Fruit fly (Drosophila melanogaster) whole organism, prepupa: ENCODE measurements around the gene Swip-1.

Experiments
- Blimp-1 ChIP-seq: fragments of 200-800 bp; sonication (Bioruptor generic); optimal IDR thresholded peaks from 3 replicates; lab custom pipeline; 2017; ENCODE audit warnings: missing biosample characterization, missing genetic modification characterization, mild to moderate bottlenecking, moderate library complexity, missing genetic modification reagents
- CG10631 ChIP-seq: fragments of 200-800 bp; sonication (Bioruptor generic); optimal IDR thresholded peaks from 2 replicates; lab custom pipeline; 2016; ENCODE audit warnings: missing biosample characterization, missing genetic modification characterization
- CG10669 ChIP-seq: fragments of 200-800 bp; sonication (Bioruptor generic); optimal IDR thresholded peaks from 3 replicates; lab custom pipeline; 2018; ENCODE audit warnings: missing biosample characterization, mild to moderate bottlenecking, missing genetic modification characterization, moderate library complexity
- CG11294 ChIP-seq: fragments of 200-800 bp; sonication (Bioruptor generic); IDR thresholded peaks from 2 replicates; pipeline ENCODE4 v1.3.6; 2022; ENCODE audit warnings: missing biosample characterization, missing genetic modification characterization
- CG11762 ChIP-seq: fragments of 200-800 bp; sonication (Bioruptor generic); optimal IDR thresholded peaks from 3 replicates; lab custom pipeline; 2016; ENCODE audit warnings: missing biosample characterization, missing genetic modification characterization; ENCODE audit not compliant: insufficient read depth
- CG11902 ChIP-seq: fragments of 200-800 bp; sonication (Bioruptor generic); optimal IDR thresholded peaks from 3 replicates; lab custom pipeline; 2016; ENCODE audit warnings: missing biosample characterization, missing genetic modification characterization
- CG15336 ChIP-seq: fragments of 200-800 bp; sonication (Bioruptor generic); IDR thresholded peaks from 2 replicates; pipeline ENCODE4 v1.3.6; 2022; ENCODE audit warnings: missing biosample characterization, missing genetic modification characterization
- CG3032 ChIP-seq: fragments of 200-800 bp; optimal IDR thresholded peaks from 2 replicates; lab custom pipeline; 2019; ENCODE audit warnings: missing biosample characterization, mild to moderate bottlenecking, missing genetic modification characterization, moderate library complexity
- CG31627 ChIP-seq: fragments of 200-800 bp; sonication (Bioruptor generic); optimal IDR thresholded peaks from 3 replicates; lab custom pipeline; 2016; ENCODE audit warnings: missing biosample characterization, missing genetic modification characterization
- CG32006 ChIP-seq: fragments of 200-800 bp; sonication (Bioruptor generic); optimal IDR thresholded peaks from 3 replicates; lab custom pipeline; 2017; ENCODE audit warnings: missing biosample characterization, mild to moderate bottlenecking, missing genetic modification characterization
- CG34406 ChIP-seq: fragments of 200-800 bp; sonication (Bioruptor generic); optimal IDR thresholded peaks from 3 replicates; lab custom pipeline; 2016; ENCODE audit warnings: missing biosample characterization, missing genetic modification characterization
- CG3919 ChIP-seq: fragments of 200-800 bp; sonication (Bioruptor generic); optimal IDR thresholded peaks from 3 replicates; lab custom pipeline; 2016; ENCODE audit warnings: missing biosample characterization, missing genetic modification characterization
- CG4318 ChIP-seq: fragments of 200-800 bp; sonication (Bioruptor generic); optimal IDR thresholded peaks from 3 replicates; lab custom pipeline; 2017; ENCODE audit warnings: missing biosample characterization, mild to moderate bottlenecking, missing genetic modification characterization
- CG6163 ChIP-seq: fragments of 200-800 bp; sonication (Bioruptor generic); IDR thresholded peaks from 3 replicates; pipeline ENCODE4 v1.3.6; 2022; ENCODE audit warnings: missing biosample characterization, missing genetic modification characterization
- CG6276 ChIP-seq: fragments of 200-800 bp; sonication (Bioruptor generic); optimal IDR thresholded peaks from 2 replicates; lab custom pipeline; 2017; ENCODE audit warnings: missing biosample characterization, mild to moderate bottlenecking, missing genetic modification characterization
- CG6808 ChIP-seq: fragments of 200-800 bp; sonication (Bioruptor generic); optimal IDR thresholded peaks from 3 replicates; lab custom pipeline; 2017; ENCODE audit warnings: missing biosample characterization, missing genetic modification characterization, mild to moderate bottlenecking, moderate library complexity, missing genetic modification reagents
- CG6854 ChIP-seq: fragments of 200-800 bp; sonication (Bioruptor generic); optimal IDR thresholded peaks from 2 replicates; lab custom pipeline; 2017; ENCODE audit warnings: missing biosample characterization, mild to moderate bottlenecking, missing genetic modification characterization
- CG8119 ChIP-seq: fragments of 200-800 bp; sonication (Bioruptor generic); IDR thresholded peaks from 3 replicates; pipeline ENCODE4 v1.3.6; 2022; ENCODE audit warnings: missing biosample characterization, missing genetic modification characterization
- CG8319 ChIP-seq: fragments of 200-800 bp; sonication (Bioruptor generic); optimal IDR thresholded peaks from 3 replicates; lab custom pipeline; 2016; ENCODE audit warnings: missing biosample characterization, missing genetic modification characterization
- CG9139 ChIP-seq: fragments of 200-800 bp; sonication (Bioruptor generic); optimal IDR thresholded peaks from 3 replicates; lab custom pipeline; 2017; ENCODE audit warnings: missing biosample characterization, mild to moderate bottlenecking, missing genetic modification characterization
- Eip75B ChIP-seq: fragments of 200-800 bp; sonication (Bioruptor generic); optimal IDR thresholded peaks from 3 replicates; lab custom pipeline; 2016; ENCODE audit warnings: missing biosample characterization, missing genetic modification characterization
- Eip78C ChIP-seq: fragments of 200-800 bp; sonication (Bioruptor generic); peaks from one replicate; lab custom pipeline; 2016; ENCODE audit warnings: missing biosample characterization, missing genetic modification characterization
- Ets21C ChIP-seq: fragments of 200-800 bp; sonication (Bioruptor generic); optimal IDR thresholded peaks from 3 replicates; lab custom pipeline; 2016; ENCODE audit warnings: missing biosample characterization, missing genetic modification characterization
- Ets96B ChIP-seq: fragments of 200-800 bp; optimal IDR thresholded peaks from 2 replicates; lab custom pipeline; 2019; ENCODE audit warnings: missing biosample characterization, mild to moderate bottlenecking, missing genetic modification characterization, moderate library complexity
- Gug ChIP-seq: fragments of 200-800 bp; sonication (Bioruptor generic); IDR thresholded peaks from 2 replicates; pipeline ENCODE4 v1.3.6; 2022; ENCODE audit warnings: missing biosample characterization, missing genetic modification characterization
- Hr38 ChIP-seq: sonication (Bioruptor generic); optimal IDR thresholded peaks from 2 replicates; lab custom pipeline; 2016; ENCODE audit warnings: missing biosample characterization, missing genetic modification characterization
- Hr39 ChIP-seq: fragments of 200-800 bp; sonication (Bioruptor generic); optimal IDR thresholded peaks from 2 replicates; lab custom pipeline; 2016; ENCODE audit warnings: missing biosample characterization, missing genetic modification characterization
- Hr4 ChIP-seq: fragments of 200-800 bp; sonication (Bioruptor generic); optimal IDR thresholded peaks from 3 replicates; lab custom pipeline; 2016; ENCODE audit warnings: missing biosample characterization, missing genetic modification characterization
- Lpt ChIP-seq: fragments of 200-800 bp; sonication (Bioruptor generic); optimal IDR thresholded peaks from 3 replicates; lab custom pipeline; 2016; ENCODE audit warnings: missing biosample characterization, missing genetic modification characterization
- Met ChIP-seq: fragments of 200-800 bp; sonication (Bioruptor generic); optimal IDR thresholded peaks from 3 replicates; lab custom pipeline; 2016; ENCODE audit warnings: missing biosample characterization, missing genetic modification characterization
- OdsH ChIP-seq: fragments of 200-800 bp; sonication (Bioruptor generic); optimal IDR thresholded peaks from 3 replicates; lab custom pipeline; 2016; ENCODE audit warnings: missing biosample characterization, missing genetic modification characterization
- Smox ChIP-seq: fragments of 200-800 bp; sonication (Bioruptor generic); optimal IDR thresholded peaks from 3 replicates; lab custom pipeline; 2016; ENCODE audit warnings: missing biosample characterization, missing genetic modification characterization
- Sox102F ChIP-seq: fragments of 200-800 bp; sonication (Bioruptor generic); optimal IDR thresholded peaks from 2 replicates; lab custom pipeline; 2016; ENCODE audit warnings: missing biosample characterization, mild to moderate bottlenecking, missing genetic modification characterization
- Sox14 ChIP-seq: fragments of 200-800 bp; sonication (Bioruptor generic); optimal IDR thresholded peaks from 3 replicates; lab custom pipeline; 2016; ENCODE audit warnings: missing biosample characterization, missing genetic modification characterization
- Sox15 ChIP-seq: fragments of 200-800 bp; sonication (Bioruptor generic); optimal IDR thresholded peaks from 3 replicates; lab custom pipeline; 2016; ENCODE audit warnings: missing biosample characterization, missing genetic modification characterization
- achi ChIP-seq: fragments of 200-800 bp; sonication (Bioruptor generic); optimal IDR thresholded peaks from 3 replicates; lab custom pipeline; 2016; ENCODE audit warnings: missing biosample characterization, missing genetic modification characterization
- acj6 ChIP-seq: fragments of 200-800 bp; sonication (Bioruptor generic); optimal IDR thresholded peaks from 3 replicates; lab custom pipeline; 2016; ENCODE audit warnings: missing biosample characterization, missing genetic modification characterization
- cyc ChIP-seq: fragments of 200-800 bp; sonication (Bioruptor generic); optimal IDR thresholded peaks from 3 replicates; lab custom pipeline; 2016; ENCODE audit warnings: missing biosample characterization, missing genetic modification characterization
- dac ChIP-seq: fragments of 200-800 bp; sonication (Bioruptor generic); optimal IDR thresholded peaks from 2 replicates; lab custom pipeline; 2017; ENCODE audit warnings: missing biosample characterization, mild to moderate bottlenecking, missing genetic modification characterization
- dsx ChIP-seq: fragments of 200-800 bp; optimal IDR thresholded peaks from 3 replicates; lab custom pipeline; 2019; ENCODE audit warnings: missing biosample characterization, mild to moderate bottlenecking, missing genetic modification characterization, moderate library complexity; ENCODE audit not compliant: poor library complexity, severe bottlenecking
- eg ChIP-seq: fragments of 200-800 bp; sonication (Bioruptor generic); IDR thresholded peaks from 3 replicates; pipeline ENCODE4 v1.3.6; 2022; ENCODE audit warnings: missing biosample characterization, missing genetic modification characterization
- esn ChIP-seq: fragments of 200-800 bp; sonication (Bioruptor generic); optimal IDR thresholded peaks from 2 replicates; lab custom pipeline; 2016; ENCODE audit warnings: missing biosample characterization, mild to moderate bottlenecking, missing genetic modification characterization, moderate library complexity
- fd59A ChIP-seq: fragments of 200-800 bp; sonication (Bioruptor generic); optimal IDR thresholded peaks from 2 replicates; lab custom pipeline; 2017; ENCODE audit warnings: missing biosample characterization, mild to moderate bottlenecking, missing genetic modification characterization, missing genetic modification reagents
- fd85E ChIP-seq: fragments of 200-800 bp; sonication (Bioruptor generic); optimal IDR thresholded peaks from 3 replicates; lab custom pipeline; 2016; ENCODE audit warnings: missing biosample characterization, missing genetic modification characterization
- lz ChIP-seq: fragments of 200-800 bp; sonication (Bioruptor generic); optimal IDR thresholded peaks from 3 replicates; lab custom pipeline; 2016; ENCODE audit warnings: missing biosample characterization, missing genetic modification characterization
- net ChIP-seq: fragments of 200-800 bp; sonication (Bioruptor generic); optimal IDR thresholded peaks from 3 replicates; lab custom pipeline; 2016; ENCODE audit warnings: missing biosample characterization, missing genetic modification characterization
- salr ChIP-seq, 2 experiments: fragments of 200-800 bp; sonication (Bioruptor generic); optimal IDR thresholded peaks; 3 replicates each; lab custom pipeline; 2016 to 2018; ENCODE audit warnings: missing biosample characterization in 2 of 2, missing genetic modification characterization in 2 of 2, mild to moderate bottlenecking in 1 of 2
- spab ChIP-seq: fragments of 200-800 bp; sonication (Bioruptor generic); optimal IDR thresholded peaks from 2 replicates; lab custom pipeline; 2017; ENCODE audit warnings: missing biosample characterization, mild to moderate bottlenecking, missing genetic modification characterization, missing genetic modification reagents
- svp ChIP-seq: fragments of 200-800 bp; sonication (Bioruptor generic); peaks from one replicate; lab custom pipeline; 2016; ENCODE audit warnings: missing biosample characterization, missing genetic modification characterization
- topi ChIP-seq: fragments of 200-800 bp; sonication (Bioruptor generic); optimal IDR thresholded peaks from 3 replicates; lab custom pipeline; 2016; ENCODE audit warnings: missing biosample characterization, missing genetic modification characterization
- vri ChIP-seq: fragments of 200-800 bp; sonication (Bioruptor generic); optimal IDR thresholded peaks from 3 replicates; lab custom pipeline; 2016; ENCODE audit warnings: missing biosample characterization, mild to moderate bottlenecking, missing genetic modification characterization

The Swip-1 gene

dm6 chr2L:18987078-18987895 lies at the start of gene Swip-1, which contains the start of gene EMC5:
Gene Swip-1 (minus strand): TSS chr2L:18987280.
Gene EMC5 (plus strand): TSS chr2L:18987707.
- TF ChIP-seq eg (peak; percentile 19; the same call in 2 of the 3 replicates), Met (GFP tag; lab: Kevin White, UChicago) (peak; percentile 13), Eip78C (GFP tag; lab: Kevin White, UChicago) (peak; percentile 56), CG32006 (peak; percentile 48), acj6 (GFP tag; lab: Kevin White, UChicago) (peak; percentile 35), Sox15 (GFP tag; lab: Kevin White, UChicago) (no peak), achi (GFP tag; lab: Kevin White, UChicago) (peak; percentile 20), Eip75B (peak; percentile 18), CG15336 (GFP tag; lab: Robert Waterston, UW) (no peak), svp (GFP tag; lab: Kevin White, UChicago) (no peak), cyc (GFP tag; lab: Kevin White, UChicago) (no peak), CG3919 (peak; percentile 50), lz (GFP tag; lab: Kevin White, UChicago) (peak; percentile 26), CG11762 (no peak), Hr4 (GFP tag; lab: Kevin White, UChicago) (peak; percentile 49), CG11294 (GFP tag; lab: Robert Waterston, UW) (no peak), fd59A (GFP tag; lab: Kevin White, UChicago) (no peak), CG31627 (GFP tag; lab: Kevin White, UChicago) (peak; percentile 26), Blimp-1 (GFP tag; lab: Kevin White, UChicago) (no peak), CG8119 (GFP tag; lab: Robert Waterston, UW) (0 out of 3 replicates have a peak, but pooled peaks have one; percentile 38), spab (GFP tag; lab: Kevin White, UChicago) (no peak), CG8319 (GFP tag; lab: Kevin White, UChicago) (no peak), Hr38 (no peak), esn (GFP tag; lab: Kevin White, UChicago) (peak; percentile 61), Gug (GFP tag; lab: Robert Waterston, UW) (no peak), vri (GFP tag; lab: Kevin White, UChicago) (peak; percentile 27), OdsH (peak; percentile 36), CG10631 (GFP tag; lab: Kevin White, UChicago) (peak; percentile 71), topi (GFP tag; lab: Kevin White, UChicago) (peak; percentile 17), CG9139 (GFP tag; lab: Kevin White, UChicago) (no peak), CG6163 (peak; percentile 61; the same call in 2 of the 3 replicates), Sox14 (peak; percentile 10), Ets96B (tag; lab: Kevin White, UChicago) (peak; percentile 46), CG11902 (GFP tag; lab: Kevin White, UChicago) (peak; percentile 51), salr (GFP tag; optimal IDR thresholded peaks at IDR 0.05; lab: Kevin White, UChicago) (peak in 1 of 2 experiments; percentile 58), CG6808 (GFP tag; lab: Kevin White, UChicago) (peak; percentile 35), CG6276 (GFP tag; lab: Kevin White, UChicago) (no peak), dac (GFP tag; lab: Kevin White, UChicago) (no peak), CG34406 (peak; percentile 48), Hr39 (GFP tag; lab: Kevin White, UChicago) (no peak), Ets21C (GFP tag; lab: Kevin White, UChicago) (no peak), CG3032 (peak; percentile 66), Sox102F (GFP tag; lab: Kevin White, UChicago) (peak; percentile 38), net (peak; percentile 20), CG10669 (GFP tag; lab: Kevin White, UChicago) (peak; percentile 9), CG6854 (peak; percentile 44), Lpt (GFP tag; lab: Kevin White, UChicago) (no peak), CG4318 (peak; percentile 33), dsx (GFP tag; lab: Kevin White, UChicago) (peak; percentile 16), Smox (GFP tag; lab: Kevin White, UChicago) (no peak), fd85E (no peak)
